Fruit fly (Drosophila melanogaster) whole organism, embryonic: Measurements from ENCODE around the gene dnc.

ENCODE experiments used
- CG10274 ChIP-seq: fragments of 200-800 bp; sonication (Bioruptor generic); optimal IDR thresholded peaks from 3 replicates; lab custom pipeline; 2017; ENCODE audit warnings: missing biosample characterization, mild to moderate bottlenecking, missing genetic modification characterization
- CG12071 ChIP-seq: fragments of 200-800 bp; sonication (Bioruptor generic); optimal IDR thresholded peaks from 3 replicates; lab custom pipeline; 2018; ENCODE audit warnings: missing biosample characterization, mild to moderate bottlenecking, missing genetic modification characterization
- CG12391 ChIP-seq: fragments of 200-800 bp; sonication (Bioruptor generic); optimal IDR thresholded peaks from 3 replicates; lab custom pipeline; 2018; ENCODE audit warnings: missing biosample characterization, mild to moderate bottlenecking, missing genetic modification characterization, moderate library complexity
- CG12659 ChIP-seq: fragments of 200-800 bp; sonication (Bioruptor generic); optimal IDR thresholded peaks from 3 replicates; lab custom pipeline; 2017; ENCODE audit warnings: mild to moderate bottlenecking, missing biosample characterization, missing genetic modification reagents, missing genetic modification characterization
- CG12769 ChIP-seq: fragments of 200-800 bp; sonication (Bioruptor generic); optimal IDR thresholded peaks from 2 replicates; lab custom pipeline; 2019; ENCODE audit warnings: missing biosample characterization, mild to moderate bottlenecking, missing genetic modification characterization, moderate library complexity
- CG12942 ChIP-seq: fragments of 200-800 bp; sonication (Bioruptor generic); optimal IDR thresholded peaks from 3 replicates; lab custom pipeline; 2016; ENCODE audit warnings: missing biosample characterization, missing genetic modification characterization
- CG13624 ChIP-seq: fragments of 200-800 bp; sonication (Bioruptor generic); optimal IDR thresholded peaks from 2 replicates; lab custom pipeline; 2016; ENCODE audit warnings: missing biosample characterization, missing genetic modification characterization
- CG13894 ChIP-seq: fragments of 200-800 bp; sonication (Bioruptor generic); optimal IDR thresholded peaks from 3 replicates; lab custom pipeline; 2018; ENCODE audit warnings: missing biosample characterization, mild to moderate bottlenecking, missing genetic modification characterization, moderate library complexity
- CG17612 ChIP-seq: fragments of 200-800 bp; sonication (Bioruptor generic); IDR thresholded peaks from 2 replicates; pipeline ENCODE4 v1.3.6; 2022; ENCODE audit warnings: missing biosample characterization, missing genetic modification characterization
- CG18011 ChIP-seq: fragments of 200-800 bp; sonication (Bioruptor generic); optimal IDR thresholded peaks from 2 replicates; lab custom pipeline; 2017; ENCODE audit warnings: missing biosample characterization, missing genetic modification characterization, mild to moderate bottlenecking, moderate library complexity, missing genotype
- CG1832 ChIP-seq: fragments of 200-800 bp; sonication (Bioruptor generic); optimal IDR thresholded peaks from 2 replicates; lab custom pipeline; 2017; ENCODE audit warnings: missing biosample characterization, mild to moderate bottlenecking, missing genetic modification characterization, inconsistent platforms
- CG2202 ChIP-seq: fragments of 200-800 bp; sonication (Bioruptor generic); optimal IDR thresholded peaks from 2 replicates; lab custom pipeline; 2018; ENCODE audit warnings: missing biosample characterization, mild to moderate bottlenecking, missing genetic modification characterization
- CG3407 ChIP-seq: fragments of 200-800 bp; sonication (Bioruptor generic); optimal IDR thresholded peaks from 2 replicates; lab custom pipeline; 2018; ENCODE audit warnings: missing biosample characterization, mild to moderate bottlenecking, missing genetic modification characterization
- CG34376 ChIP-seq: fragments of 200-800 bp; sonication (Bioruptor generic); optimal IDR thresholded peaks from 2 replicates; lab custom pipeline; 2018; ENCODE audit warnings: missing biosample characterization, mild to moderate bottlenecking, missing genetic modification characterization
- CG4617 ChIP-seq: fragments of 200-800 bp; sonication (Bioruptor generic); optimal IDR thresholded peaks from 3 replicates; lab custom pipeline; 2016; ENCODE audit warnings: missing biosample characterization, missing genetic modification characterization, borderline replicate concordance
- CG6272 ChIP-seq: fragments of 200-800 bp; sonication (Bioruptor generic); IDR thresholded peaks from 2 replicates; pipeline ENCODE4 v1.3.6; 2022; ENCODE audit warnings: missing biosample characterization, missing genetic modification characterization
- CG6654 ChIP-seq: fragments of 200-800 bp; sonication (Bioruptor generic); optimal IDR thresholded peaks from 2 replicates; lab custom pipeline; 2017; ENCODE audit warnings: missing biosample characterization, mild to moderate bottlenecking, missing genetic modification characterization
- CG6813 ChIP-seq: fragments of 200-800 bp; sonication (Bioruptor generic); optimal IDR thresholded peaks from 2 replicates; lab custom pipeline; 2017; ENCODE audit warnings: missing biosample characterization, missing genetic modification characterization, mild to moderate bottlenecking, moderate library complexity, missing genetic modification reagents
- CG7372 ChIP-seq: fragments of 200-800 bp; sonication (Bioruptor generic); IDR thresholded peaks from 2 replicates; pipeline ENCODE4 v1.3.6; 2022; ENCODE audit warnings: missing biosample characterization, missing genetic modification characterization
- CG8359 ChIP-seq: fragments of 200-800 bp; sonication (Bioruptor generic); optimal IDR thresholded peaks from 2 replicates; lab custom pipeline; 2017; ENCODE audit warnings: missing biosample characterization, mild to moderate bottlenecking, missing genetic modification characterization, borderline replicate concordance
- CG8478 ChIP-seq: fragments of >200 bp; optimal IDR thresholded peaks from 2 replicates; lab custom pipeline; 2018
- CG9876 ChIP-seq: fragments of 200-800 bp; sonication (Bioruptor generic); optimal IDR thresholded peaks from 2 replicates; lab custom pipeline; 2016; ENCODE audit warnings: missing biosample characterization, missing genetic modification characterization
- CG9932 ChIP-seq: fragments of 200-800 bp; sonication (Bioruptor generic); IDR thresholded peaks from 2 replicates; pipeline ENCODE4 v1.3.6; 2022; ENCODE audit warnings: missing biosample characterization, missing genetic modification characterization
- Eip74EF ChIP-seq, 2 experiments: fragments of 200-800 bp in 1 of 2; fragments of >200 bp in 1 of 2; sonication (Bioruptor generic) in 1 of 2; optimal IDR thresholded peaks; 2 replicates each; lab custom pipeline; 2017 to 2019; ENCODE audit warnings: missing biosample characterization in 2 of 2, missing genetic modification characterization in 2 of 2, mild to moderate bottlenecking in 1 of 2, moderate library complexity in 1 of 2
- Hmx ChIP-seq: fragments of 200-800 bp; sonication (Bioruptor generic); optimal IDR thresholded peaks from 2 replicates; lab custom pipeline; 2016; ENCODE audit warnings: missing biosample characterization, missing genetic modification characterization
- Hr51 ChIP-seq, 2 experiments: fragments of 200-800 bp; sonication (Bioruptor generic); optimal IDR thresholded peaks; 2 replicates in 1 of 2; 3 replicates in 1 of 2; lab custom pipeline; 2016 to 2018; ENCODE audit warnings: missing biosample characterization in 2 of 2, missing genetic modification characterization in 2 of 2, mild to moderate bottlenecking in 1 of 2, moderate library complexity in 1 of 2
- Hr78 ChIP-seq, 2 experiments: fragments of 200-800 bp in 1 of 2; fragments of >200 bp in 1 of 2; sonication (Bioruptor generic) in 1 of 2; optimal IDR thresholded peaks; 2 replicates each; lab custom pipeline; 2017 to 2019; ENCODE audit warnings: missing biosample characterization in 2 of 2, missing genetic modification characterization in 2 of 2, mild to moderate bottlenecking in 1 of 2, moderate library complexity in 1 of 2
- Med ChIP-seq: fragments of 200-800 bp; sonication (Bioruptor generic); peaks from one replicate; lab custom pipeline; 2016; ENCODE audit warnings: missing biosample characterization, missing genetic modification characterization, mild to moderate bottlenecking, inconsistent platforms, moderate library complexity
- Nf-YB ChIP-seq: fragments of 200-800 bp; sonication (Bioruptor generic); optimal IDR thresholded peaks from 3 replicates; lab custom pipeline; 2019; ENCODE audit warnings: missing biosample characterization, mild to moderate bottlenecking, missing genetic modification characterization, moderate library complexity
- Nf-YC ChIP-seq: fragments of 200-800 bp; optimal IDR thresholded peaks from 3 replicates; lab custom pipeline; 2019; ENCODE audit warnings: missing biosample characterization, mild to moderate bottlenecking, missing genetic modification characterization, moderate library complexity
- Six4 ChIP-seq: fragments of 200-800 bp; sonication (Bioruptor generic); optimal IDR thresholded peaks from 2 replicates; lab custom pipeline; 2016; ENCODE audit warnings: missing biosample characterization, missing genetic modification characterization
- Sry-β ChIP-seq: fragments of 200-800 bp; sonication (Bioruptor generic); optimal IDR thresholded peaks from 2 replicates; lab custom pipeline; 2018; ENCODE audit warnings: missing biosample characterization, mild to moderate bottlenecking, missing genetic modification characterization, moderate library complexity
- abd-A ChIP-seq: fragments of 200-800 bp; sonication (Bioruptor generic); optimal IDR thresholded peaks from 3 replicates; lab custom pipeline; 2019; ENCODE audit warnings: missing biosample characterization, mild to moderate bottlenecking, missing genetic modification characterization, moderate library complexity
- ato ChIP-seq: fragments of 200-800 bp; sonication (Bioruptor generic); IDR thresholded peaks from 2 replicates; pipeline ENCODE4 v1.3.6; 2022; ENCODE audit warnings: missing biosample characterization, missing genetic modification characterization; ENCODE audit not compliant: partially characterized antibody
- bcd ChIP-seq: fragments of 200-800 bp; sonication (Bioruptor generic); optimal IDR thresholded peaks from 2 replicates; lab custom pipeline; 2017; ENCODE audit warnings: missing biosample characterization, mild to moderate bottlenecking, missing genetic modification characterization
- bowl ChIP-seq: fragments of 200-800 bp; sonication (Bioruptor generic); IDR thresholded peaks from 2 replicates; pipeline ENCODE4 v1.3.6; 2022; ENCODE audit warnings: missing biosample characterization, missing genetic modification characterization
- dimm ChIP-seq: fragments of 200-800 bp; sonication (Bioruptor generic); IDR thresholded peaks from 2 replicates; pipeline ENCODE4 v1.3.6; 2022; ENCODE audit warnings: missing biosample characterization, missing genetic modification characterization
- exex ChIP-seq: fragments of 200-800 bp; sonication (Bioruptor generic); optimal IDR thresholded peaks from 4 replicates; lab custom pipeline; 2018; ENCODE audit warnings: missing biosample characterization, mild to moderate bottlenecking, missing genetic modification characterization, moderate library complexity
- fru ChIP-seq: fragments of >200 bp; optimal IDR thresholded peaks from 2 replicates; lab custom pipeline; 2017
- jigr1 ChIP-seq: fragments of 200-800 bp; sonication (Bioruptor generic); IDR thresholded peaks from 3 replicates; pipeline ENCODE4 v1.3.6; 2022; ENCODE audit warnings: missing biosample characterization, missing genetic modification characterization
- kay ChIP-seq: fragments of 200-800 bp; sonication (Bioruptor generic); optimal IDR thresholded peaks from 2 replicates; lab custom pipeline; 2016; ENCODE audit warnings: missing biosample characterization, missing genetic modification characterization
- mld ChIP-seq: fragments of 200-800 bp; sonication (Bioruptor generic); IDR thresholded peaks from 3 replicates; pipeline ENCODE4 v1.3.6; 2022; ENCODE audit warnings: missing biosample characterization, missing genetic modification characterization; ENCODE audit not compliant: partially characterized antibody
- peb ChIP-seq: fragments of 200-800 bp; sonication (Bioruptor generic); IDR thresholded peaks from 2 replicates; pipeline ENCODE4 v1.3.6; 2022; ENCODE audit warnings: missing biosample characterization, missing genetic modification characterization
- prd ChIP-seq, 3 experiments: fragments of >200 bp in 2 of 3; fragments of 200-800 bp in 1 of 3; sonication (Bioruptor generic) in 1 of 3; optimal IDR thresholded peaks in 2 of 3; IDR thresholded peaks in 1 of 3; 2 replicates in 2 of 3; 3 replicates in 1 of 3; pipeline versions ENCODE4 v1.3.6 to Lab custom; 2017 to 2022; ENCODE audit warnings: missing biosample characterization in 1 of 3, missing genetic modification characterization in 1 of 3
- pum ChIP-seq: fragments of 200-800 bp; sonication (Bioruptor generic); optimal IDR thresholded peaks from 2 replicates; lab custom pipeline; 2016; ENCODE audit warnings: missing biosample characterization, missing genetic modification characterization
- rib ChIP-seq: fragments of 200-800 bp; sonication (Bioruptor generic); IDR thresholded peaks from 2 replicates; pipeline ENCODE4 v1.3.6; 2022; ENCODE audit warnings: missing biosample characterization, missing genetic modification characterization
- sd ChIP-seq: fragments of 200-800 bp; sonication (Bioruptor generic); optimal IDR thresholded peaks from 3 replicates; lab custom pipeline; 2018; ENCODE audit warnings: missing biosample characterization, mild to moderate bottlenecking, missing genetic modification characterization, moderate library complexity
- sug ChIP-seq: fragments of 200-800 bp; optimal IDR thresholded peaks from 2 replicates; lab custom pipeline; 2019; ENCODE audit warnings: missing biosample characterization, mild to moderate bottlenecking, missing genetic modification characterization, moderate library complexity
- trem ChIP-seq: fragments of 200-800 bp; optimal IDR thresholded peaks from 3 replicates; lab custom pipeline; 2019; ENCODE audit warnings: missing biosample characterization, mild to moderate bottlenecking, missing genetic modification characterization, moderate library complexity
- z ChIP-seq: fragments of 200-800 bp; sonication (Bioruptor generic); IDR thresholded peaks from 3 replicates; pipeline ENCODE4 v1.3.6; 2022; ENCODE audit warnings: missing biosample characterization, missing genetic modification characterization
- zfh1 ChIP-seq: fragments of 200-800 bp; sonication (Bioruptor generic); IDR thresholded peaks from 3 replicates; pipeline ENCODE4 v1.3.6; 2022; ENCODE audit warnings: missing biosample characterization, missing genetic modification characterization

dnc gene

dm6 chrX:3298926-3299325, 122.7 kb downstream of the dnc start (continued):
- no peak for TF ChIP-seq CG9932 (GFP tag; lab: Robert Waterston, UW)
- no peak for TF ChIP-seq Hr51 (GFP tag; optimal IDR thresholded peaks at IDR 0.05; lab: Kevin White, UChicago)
- no peak for TF ChIP-seq bowl (GFP tag; lab: Robert Waterston, UW)
- TF ChIP-seq CG6654 (GFP tag; lab: Kevin White, UChicago): no peak
- TF ChIP-seq trem: no peak
- TF ChIP-seq fru (lab: Kevin White, UChicago): no peak
- no peak for TF ChIP-seq CG12391 (tag; lab: Kevin White, UChicago)
- TF ChIP-seq CG8359 (GFP tag; lab: Kevin White, UChicago): no peak
- TF ChIP-seq CG12659 (GFP tag; lab: Kevin White, UChicago): no peak
- TF ChIP-seq CG4617 (GFP tag; lab: Kevin White, UChicago): no peak
- TF ChIP-seq CG34376 (GFP tag; lab: Kevin White, UChicago): no peak
- TF ChIP-seq pum (GFP tag; lab: Kevin White, UChicago): no peak
- TF ChIP-seq CG12071 (GFP tag; lab: Kevin White, UChicago): no peak
- no peak for TF ChIP-seq CG10274 (GFP tag; lab: Kevin White, UChicago)
- TF ChIP-seq ato (GFP tag; lab: Robert Waterston, UW): no peak
- TF ChIP-seq prd (optimal IDR thresholded peaks at IDR 0.05; lab: Kevin White, UChicago): no peak
- TF ChIP-seq prd (GFP tag; IDR thresholded peaks at IDR 0.05; lab: Robert Waterston, UW): no peak
- TF ChIP-seq zfh1: no peak
- peak; percentile 66 for TF ChIP-seq Nf-YC
- peak; percentile 39 for TF ChIP-seq CG1832
- TF ChIP-seq z (GFP tag; lab: Robert Waterston, UW): no peak
- TF ChIP-seq CG7372 (GFP tag; lab: Robert Waterston, UW): no peak
- peak; percentile 12 for TF ChIP-seq sd
- no peak for TF ChIP-seq CG6272 (GFP tag; lab: Robert Waterston, UW)
- TF ChIP-seq Hmx (GFP tag; lab: Kevin White, UChicago): no peak
- no peak for TF ChIP-seq CG9876 (GFP tag; lab: Kevin White, UChicago)
- TF ChIP-seq CG13624 (GFP tag; lab: Kevin White, UChicago): no peak
- TF ChIP-seq sug: peak; percentile 37
- peak; percentile 83 for TF ChIP-seq abd-A (tag; lab: Kevin White, UChicago)
- TF ChIP-seq Sry-β (GFP tag; lab: Kevin White, UChicago): no peak
- peak; percentile 14 for TF ChIP-seq Nf-YB (GFP tag; lab: Kevin White, UChicago)
- TF ChIP-seq kay (GFP tag; lab: Kevin White, UChicago): no peak
- no peak for TF ChIP-seq CG2202 (tag; lab: Kevin White, UChicago)
- no peak for TF ChIP-seq CG12769 (tag; lab: Kevin White, UChicago)
- TF ChIP-seq exex: peak; percentile 9
- TF ChIP-seq Eip74EF (GFP tag; optimal IDR thresholded peaks at IDR 0.05; lab: Kevin White, UChicago): no peak
- no peak for TF ChIP-seq mld (GFP tag; lab: Robert Waterston, UW)
- TF ChIP-seq CG8478 (lab: Kevin White, UChicago): no peak
- TF ChIP-seq CG13894 (tag; lab: Kevin White, UChicago): peak; percentile 80
- no peak for TF ChIP-seq CG6813 (GFP tag; lab: Kevin White, UChicago)
- TF ChIP-seq Six4 (GFP tag; lab: Kevin White, UChicago): no peak
- TF ChIP-seq jigr1 (GFP tag; lab: Robert Waterston, UW): no peak
- no peak for TF ChIP-seq rib (GFP tag; lab: Robert Waterston, UW)
- no peak for TF ChIP-seq peb
- peak; percentile 77 for TF ChIP-seq Med
- peak in 1 of 2 experiments; percentile 62 for TF ChIP-seq Hr78 (GFP tag; optimal IDR thresholded peaks at IDR 0.05; lab: Kevin White, UChicago)
- TF ChIP-seq CG18011 (GFP tag; lab: Kevin White, UChicago): no peak
- no peak for TF ChIP-seq CG12942 (GFP tag; lab: Kevin White, UChicago)
- no peak for TF ChIP-seq CG3407
- no peak for TF ChIP-seq dimm (GFP tag; lab: Robert Waterston, UW)
- TF ChIP-seq bcd: no peak
- TF ChIP-seq CG17612 (GFP tag; lab: Robert Waterston, UW): no peak
